Fruit fly (Drosophila melanogaster) whole organism, embryonic: ENCODE measurements around the gene amn.
A peak's percentile ranks its signal among the peaks of the same experiment; 100 is the strongest.

ENCODE experiments used
- B-H1 ChIP-seq: fragments of 200-800 bp; sonication (Bioruptor generic); IDR thresholded peaks from 3 replicates; pipeline ENCODE4 v1.3.6; 2022; ENCODE audit warnings: missing biosample characterization, missing genetic modification characterization
- CG10543 ChIP-seq: fragments of 200-800 bp; sonication (Bioruptor generic); optimal IDR thresholded peaks from 3 replicates; lab custom pipeline; 2017; ENCODE audit warnings: missing biosample characterization, mild to moderate bottlenecking, missing genetic modification characterization, moderate library complexity
- CG11456 ChIP-seq: fragments of 200-800 bp; sonication (Bioruptor generic); IDR thresholded peaks from 3 replicates; pipeline ENCODE4 v1.3.6; 2022; ENCODE audit warnings: missing biosample characterization, missing genetic modification characterization
- CG12391 ChIP-seq: fragments of 200-800 bp; sonication (Bioruptor generic); optimal IDR thresholded peaks from 3 replicates; lab custom pipeline; 2018; ENCODE audit warnings: missing biosample characterization, mild to moderate bottlenecking, missing genetic modification characterization, moderate library complexity
- CG14441 ChIP-seq: fragments of 200-800 bp; sonication (Bioruptor generic); IDR thresholded peaks from 2 replicates; pipeline ENCODE4 v1.3.6; 2022; ENCODE audit warnings: missing biosample characterization, missing genetic modification characterization
- CG14667 ChIP-seq: fragments of 200-800 bp; sonication (Bioruptor generic); IDR thresholded peaks from 2 replicates; pipeline ENCODE4 v1.3.6; 2022; ENCODE audit warnings: missing biosample characterization, missing genetic modification characterization
- CG14710 ChIP-seq: fragments of 200-800 bp; sonication (Bioruptor generic); optimal IDR thresholded peaks from 3 replicates; lab custom pipeline; 2019; ENCODE audit warnings: missing biosample characterization, mild to moderate bottlenecking, missing genetic modification characterization, moderate library complexity
- CG14860 ChIP-seq: fragments of 200-800 bp; sonication (Bioruptor generic); IDR thresholded peaks from 3 replicates; pipeline ENCODE4 v1.3.6; 2022; ENCODE audit warnings: missing biosample characterization, missing genetic modification characterization; ENCODE audit not compliant: partially characterized antibody
- CG15269 ChIP-seq: fragments of 200-800 bp; sonication (Bioruptor generic); optimal IDR thresholded peaks from 2 replicates; lab custom pipeline; 2018; ENCODE audit warnings: missing biosample characterization, mild to moderate bottlenecking, missing genetic modification characterization, moderate library complexity
- CG15601 ChIP-seq: fragments of 200-800 bp; sonication (Bioruptor generic); optimal IDR thresholded peaks from 3 replicates; lab custom pipeline; 2019; ENCODE audit warnings: missing biosample characterization, mild to moderate bottlenecking, missing genetic modification characterization, moderate library complexity
- CG17912 ChIP-seq: fragments of 200-800 bp; sonication (Bioruptor generic); optimal IDR thresholded peaks from 2 replicates; lab custom pipeline; 2018; ENCODE audit warnings: missing biosample characterization, mild to moderate bottlenecking, missing genetic modification characterization
- CG2116 ChIP-seq: fragments of 200-800 bp; sonication (Bioruptor generic); optimal IDR thresholded peaks from 3 replicates; lab custom pipeline; 2018; ENCODE audit warnings: missing biosample characterization, mild to moderate bottlenecking, missing genetic modification characterization
- CG2875 ChIP-seq: fragments of 200-800 bp; sonication (Bioruptor generic); optimal IDR thresholded peaks from 2 replicates; lab custom pipeline; 2017; ENCODE audit warnings: missing biosample characterization, mild to moderate bottlenecking, missing genetic modification characterization, missing genetic modification reagents
- CG31224 ChIP-seq: fragments of 200-800 bp; sonication (Bioruptor generic); IDR thresholded peaks from 2 replicates; pipeline ENCODE4 v1.3.6; 2022; ENCODE audit warnings: missing biosample characterization, missing genetic modification characterization
- CG32767 ChIP-seq: fragments of 200-800 bp; sonication (Bioruptor generic); IDR thresholded peaks from 2 replicates; pipeline ENCODE4 v1.3.6; 2022; ENCODE audit warnings: missing biosample characterization, missing genetic modification characterization
- CG3407 ChIP-seq: fragments of 200-800 bp; sonication (Bioruptor generic); optimal IDR thresholded peaks from 2 replicates; lab custom pipeline; 2018; ENCODE audit warnings: missing biosample characterization, mild to moderate bottlenecking, missing genetic modification characterization
- CG3726 ChIP-seq: fragments of 200-800 bp; sonication (Bioruptor generic); IDR thresholded peaks from 3 replicates; pipeline ENCODE4, ENCODE4 v1.3.6; 2022; ENCODE audit warnings: missing biosample characterization, missing genetic modification characterization
- CG4424 ChIP-seq: fragments of 200-800 bp; sonication (Bioruptor generic); optimal IDR thresholded peaks from 3 replicates; lab custom pipeline; 2016; ENCODE audit warnings: missing biosample characterization, missing genetic modification characterization
- CG8290 ChIP-seq, 3 experiments: fragments of 200-800 bp; sonication (Bioruptor generic); optimal IDR thresholded peaks; 2 replicates each; lab custom pipeline; 2016 to 2019; ENCODE audit warnings: missing biosample characterization in 3 of 3, missing genetic modification characterization in 3 of 3, mild to moderate bottlenecking in 2 of 3, moderate library complexity in 1 of 3
- D ChIP-seq, 2 experiments: fragments of 200-800 bp in 1 of 2; fragments of >200 bp in 1 of 2; sonication (Bioruptor generic) in 1 of 2; optimal IDR thresholded peaks; 2 replicates in 1 of 2; 3 replicates in 1 of 2; lab custom pipeline; 2017; ENCODE audit warnings: mild to moderate bottlenecking in 1 of 2, missing biosample characterization in 1 of 2, missing genetic modification characterization in 1 of 2, missing genetic modification reagents in 1 of 2
- E2f1 ChIP-seq: fragments of 200-800 bp; sonication (Bioruptor generic); IDR thresholded peaks from 2 replicates; pipeline ENCODE4 v1.3.6; 2022; ENCODE audit warnings: missing biosample characterization, missing genetic modification characterization
- Lim3 ChIP-seq: fragments of 200-800 bp; sonication (Bioruptor generic); IDR thresholded peaks from 2 replicates; pipeline ENCODE4 v1.3.6; 2022; ENCODE audit warnings: missing biosample characterization, missing genetic modification characterization
- Lpt ChIP-seq: fragments of >200 bp; optimal IDR thresholded peaks from 2 replicates; lab custom pipeline; 2018; ENCODE audit warnings: missing biosample characterization, missing genetic modification characterization
- Mad ChIP-seq: fragments of 200-800 bp; sonication (Bioruptor generic); optimal IDR thresholded peaks from 2 replicates; lab custom pipeline; 2016; ENCODE audit warnings: missing biosample characterization, missing genetic modification characterization
- Mes4 ChIP-seq: fragments of 200-800 bp; sonication (Bioruptor generic); optimal IDR thresholded peaks from 2 replicates; lab custom pipeline; 2016; ENCODE audit warnings: missing biosample characterization, missing genetic modification characterization
- NfI ChIP-seq: fragments of 200-800 bp; sonication (Bioruptor generic); optimal IDR thresholded peaks from 3 replicates; lab custom pipeline; 2018; ENCODE audit warnings: missing biosample characterization, mild to moderate bottlenecking, missing genetic modification characterization, moderate library complexity
- Ravus ChIP-seq: fragments of 200-800 bp; sonication (Bioruptor generic); IDR thresholded peaks from 2 replicates; pipeline ENCODE4 v1.3.6; 2022; ENCODE audit warnings: missing biosample characterization, missing genetic modification characterization
- Rfx ChIP-seq: fragments of 200-800 bp; sonication (Bioruptor generic); IDR thresholded peaks from 2 replicates; pipeline ENCODE4 v1.3.6; 2022; ENCODE audit warnings: missing biosample characterization, missing genetic modification characterization
- Side ChIP-seq: fragments of 200-800 bp; sonication (Bioruptor generic); optimal IDR thresholded peaks from 2 replicates; lab custom pipeline; 2016; ENCODE audit warnings: missing biosample characterization, missing genetic modification characterization
- Tbp ChIP-seq: fragments of >200 bp; optimal IDR thresholded peaks from 2 replicates; lab custom pipeline; 2018; ENCODE audit warnings: missing biosample characterization, missing genetic modification characterization
- Xbp1 ChIP-seq: fragments of 200-800 bp; sonication (Bioruptor generic); optimal IDR thresholded peaks from 3 replicates; lab custom pipeline; 2016; ENCODE audit warnings: missing biosample characterization, mild to moderate bottlenecking, missing genetic modification characterization
- ara ChIP-seq: fragments of 200-800 bp; sonication (Bioruptor generic); IDR thresholded peaks from 2 replicates; pipeline ENCODE4 v1.3.6; 2022; ENCODE audit warnings: missing biosample characterization, missing genetic modification characterization
- corto ChIP-seq: fragments of 200-800 bp; sonication (Bioruptor generic); optimal IDR thresholded peaks from 2 replicates; lab custom pipeline; 2016; ENCODE audit warnings: missing biosample characterization, mild to moderate bottlenecking, missing genetic modification characterization, moderate library complexity
- dati ChIP-seq: fragments of 200-800 bp; sonication (Bioruptor generic); IDR thresholded peaks from 2 replicates; pipeline ENCODE4 v1.3.6; 2022; ENCODE audit warnings: missing biosample characterization, missing genetic modification characterization
- dpn ChIP-seq, 2 experiments: fragments of 200-800 bp; sonication (Bioruptor generic); optimal IDR thresholded peaks; 3 replicates each; lab custom pipeline; 2016; ENCODE audit warnings: missing biosample characterization in 2 of 2, missing genetic modification characterization in 2 of 2
- gro ChIP-seq: fragments of 200-800 bp; sonication (Bioruptor generic); optimal IDR thresholded peaks from 2 replicates; lab custom pipeline; 2016; ENCODE audit warnings: missing biosample characterization, missing genetic modification characterization
- gt ChIP-seq: fragments of 200-800 bp; sonication (Bioruptor generic); IDR thresholded peaks from 2 replicates; pipeline ENCODE4 v1.3.6; 2022; ENCODE audit warnings: missing biosample characterization, missing genetic modification characterization
- hkb ChIP-seq, 2 experiments: fragments of 200-800 bp in 1 of 2; fragments of >200 bp in 1 of 2; sonication (Bioruptor generic) in 1 of 2; IDR thresholded peaks in 1 of 2; optimal IDR thresholded peaks in 1 of 2; 2 replicates each; pipeline versions ENCODE4 v1.3.6 to Lab custom; 2017 to 2022; ENCODE audit warnings: missing biosample characterization in 1 of 2, missing genetic modification characterization in 1 of 2
- jigr1 ChIP-seq: fragments of 200-800 bp; sonication (Bioruptor generic); IDR thresholded peaks from 3 replicates; pipeline ENCODE4 v1.3.6; 2022; ENCODE audit warnings: missing biosample characterization, missing genetic modification characterization
- mirr ChIP-seq: fragments of 200-800 bp; sonication (Bioruptor generic); optimal IDR thresholded peaks from 3 replicates; lab custom pipeline; 2018; ENCODE audit warnings: missing biosample characterization, mild to moderate bottlenecking, missing genetic modification characterization
- pb ChIP-seq: fragments of 200-800 bp; sonication (Bioruptor generic); optimal IDR thresholded peaks from 3 replicates; lab custom pipeline; 2016; ENCODE audit warnings: missing biosample characterization, missing genetic modification characterization
- peb ChIP-seq: fragments of 200-800 bp; sonication (Bioruptor generic); IDR thresholded peaks from 2 replicates; pipeline ENCODE4 v1.3.6; 2022; ENCODE audit warnings: missing biosample characterization, missing genetic modification characterization
- phol ChIP-seq: fragments of 200-800 bp; sonication (Bioruptor generic); optimal IDR thresholded peaks from 3 replicates; lab custom pipeline; 2018; ENCODE audit warnings: missing biosample characterization, mild to moderate bottlenecking, missing genetic modification characterization, moderate library complexity
- pnt ChIP-seq: fragments of 200-800 bp; sonication (Bioruptor generic); optimal IDR thresholded peaks from 3 replicates; lab custom pipeline; 2016; ENCODE audit warnings: missing biosample characterization, missing genetic modification characterization
- schlank ChIP-seq: fragments of 200-800 bp; sonication (Bioruptor generic); optimal IDR thresholded peaks from 2 replicates; lab custom pipeline; 2018; ENCODE audit warnings: missing biosample characterization, mild to moderate bottlenecking, missing genetic modification characterization
- sima ChIP-seq: fragments of 200-800 bp; sonication (Bioruptor generic); optimal IDR thresholded peaks from 2 replicates; lab custom pipeline; 2016; ENCODE audit warnings: missing biosample characterization, missing genetic modification characterization
- sisA ChIP-seq: fragments of 200-800 bp; sonication (Bioruptor generic); IDR thresholded peaks from 2 replicates; pipeline ENCODE4 v1.3.6; 2022; ENCODE audit warnings: missing biosample characterization, missing genetic modification characterization
- sob ChIP-seq: fragments of 200-800 bp; sonication (Bioruptor generic); IDR thresholded peaks from 2 replicates; pipeline ENCODE4 v1.3.6; 2022; ENCODE audit warnings: missing biosample characterization, missing genetic modification characterization
- ssp ChIP-seq: fragments of 200-800 bp; sonication (Bioruptor generic); IDR thresholded peaks from 2 replicates; pipeline ENCODE4 v1.3.6; 2022; ENCODE audit warnings: missing biosample characterization, missing genetic modification characterization
- tgo ChIP-seq: fragments of 200-800 bp; sonication (Bioruptor generic); IDR thresholded peaks from 3 replicates; pipeline ENCODE4 v1.3.6; 2022; ENCODE audit warnings: missing biosample characterization, missing genetic modification characterization
- unpg ChIP-seq: fragments of 200-800 bp; sonication (Bioruptor generic); optimal IDR thresholded peaks from 3 replicates; lab custom pipeline; 2018; ENCODE audit warnings: missing biosample characterization, mild to moderate bottlenecking, missing genetic modification characterization, moderate library complexity

amn gene

DNA sequence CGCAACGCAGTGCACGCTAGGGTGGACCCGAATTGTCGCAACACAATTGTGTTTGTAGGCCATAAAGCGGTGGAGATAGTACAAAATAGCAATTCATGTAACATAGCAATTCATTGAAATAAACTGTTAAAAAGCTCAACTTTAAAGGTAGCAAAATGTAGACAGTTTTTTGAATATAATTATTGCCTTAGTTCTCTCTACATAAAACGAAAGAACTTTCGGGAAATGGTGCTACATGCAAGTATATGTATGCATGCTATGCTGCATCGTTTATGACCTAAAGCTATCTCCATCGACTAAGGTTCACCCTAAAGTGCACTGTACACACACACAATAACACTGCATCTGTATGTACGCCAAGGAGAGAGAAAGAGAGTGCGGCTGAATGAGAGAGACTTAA is 14.8 kb downstream of the amn start (continued):
- TF ChIP-seq Mes4: no peak
- 0 out of 2 replicates have a peak, but pooled peaks have one; percentile 10 for TF ChIP-seq sob (GFP tag; lab: Robert Waterston, UW)
- TF ChIP-seq B-H1 (GFP tag; lab: Robert Waterston, UW): no peak
- TF ChIP-seq Ravus (GFP tag; lab: Robert Waterston, UW): no peak
- TF ChIP-seq CG12391 (tag; lab: Kevin White, UChicago): peak; percentile 38
- TF ChIP-seq NfI (GFP tag; lab: Kevin White, UChicago): peak; percentile 20
- no peak for TF ChIP-seq E2f1 (GFP tag; lab: Robert Waterston, UW)
- no peak for TF ChIP-seq peb (GFP tag; lab: Robert Waterston, UW)
- TF ChIP-seq mirr (GFP tag; lab: Kevin White, UChicago): no peak
- TF ChIP-seq Lpt (GFP tag; lab: Kevin White, UChicago): no peak
- TF ChIP-seq CG10543 (GFP tag; lab: Kevin White, UChicago): no peak
- TF ChIP-seq jigr1 (GFP tag; lab: Robert Waterston, UW): no peak
- no peak for TF ChIP-seq CG17912 (GFP tag; lab: Kevin White, UChicago)
- no peak for TF ChIP-seq pb
- TF ChIP-seq Mad (GFP tag; lab: Kevin White, UChicago): no peak
- no peak for TF ChIP-seq CG2875 (GFP tag; lab: Kevin White, UChicago)
- TF ChIP-seq ssp (GFP tag; lab: Robert Waterston, UW): no peak
- no peak for TF ChIP-seq Side (GFP tag; lab: Kevin White, UChicago)
- no peak for TF ChIP-seq hkb (optimal IDR thresholded peaks at IDR 0.05; lab: Kevin White, UChicago)
- peak; percentile 26; the same call in 1 of the 2 replicates for TF ChIP-seq hkb (GFP tag; IDR thresholded peaks at IDR 0.05; lab: Robert Waterston, UW)
- TF ChIP-seq gt (GFP tag; lab: Robert Waterston, UW): no peak
- no peak for TF ChIP-seq ara (GFP tag; lab: Robert Waterston, UW)
- TF ChIP-seq phol (tag; lab: Kevin White, UChicago): peak; percentile 54
- no peak for TF ChIP-seq tgo
- no peak for TF ChIP-seq D (optimal IDR thresholded peaks at IDR 0.05; lab: Kevin White, UChicago)
- TF ChIP-seq D (GFP tag; optimal IDR thresholded peaks at IDR 0.05; lab: Kevin White, UChicago): peak; percentile 28
- TF ChIP-seq unpg (GFP tag; lab: Kevin White, UChicago): peak; percentile 44
- TF ChIP-seq sima: no peak
- TF ChIP-seq corto (GFP tag; lab: Kevin White, UChicago): no peak
- TF ChIP-seq pnt: peak; percentile 26
- no peak for TF ChIP-seq CG14667 (GFP tag; lab: Robert Waterston, UW)
- no peak for TF ChIP-seq CG2116 (GFP tag; lab: Kevin White, UChicago)
- TF ChIP-seq CG31224: no peak
- no peak for TF ChIP-seq CG3726 (GFP tag; lab: Robert Waterston, UW)
- peak; percentile 27 for TF ChIP-seq CG15601 (tag; lab: Kevin White, UChicago)
- TF ChIP-seq dpn (GFP tag; optimal IDR thresholded peaks at IDR 0.05; lab: Kevin White, UChicago): peak in 1 of 2 experiments; percentile 2
- no peak for TF ChIP-seq CG32767
- no peak for TF ChIP-seq dati (GFP tag; lab: Robert Waterston, UW)
- no peak for TF ChIP-seq CG11456
- no peak for TF ChIP-seq CG3407 (GFP tag; lab: Kevin White, UChicago)
- TF ChIP-seq CG14860: no peak
- peak; percentile 14 for TF ChIP-seq CG14710 (tag; lab: Kevin White, UChicago)
- no peak for TF ChIP-seq Lim3
- TF ChIP-seq CG8290 (GFP tag; optimal IDR thresholded peaks at IDR 0.05; lab: Kevin White, UChicago): no peak
- TF ChIP-seq CG8290 (tag; optimal IDR thresholded peaks at IDR 0.05; lab: Kevin White, UChicago): no peak
- TF ChIP-seq Xbp1 (GFP tag; lab: Kevin White, UChicago): no peak
- TF ChIP-seq schlank (tag; lab: Kevin White, UChicago): no peak
- TF ChIP-seq Tbp: no peak
- no peak for TF ChIP-seq sisA (GFP tag; lab: Robert Waterston, UW)
- no peak for TF ChIP-seq gro (GFP tag; lab: Kevin White, UChicago)
- no peak for TF ChIP-seq CG14441 (GFP tag; lab: Robert Waterston, UW)
- TF ChIP-seq CG4424 (GFP tag; lab: Kevin White, UChicago): peak; percentile 38
- peak; percentile 22 for TF ChIP-seq CG15269 (tag; lab: Kevin White, UChicago)
- no peak for TF ChIP-seq Rfx
